Worm (Caenorhabditis elegans): Measurements from ENCODE around the gene nspf-1.
"Not testable (repeated sequence)": the region's sequence is repeated elsewhere in the genome, so short reads cannot be mapped to it uniquely, and the experiment has no call there.

nspf-1 gene

DNA sequence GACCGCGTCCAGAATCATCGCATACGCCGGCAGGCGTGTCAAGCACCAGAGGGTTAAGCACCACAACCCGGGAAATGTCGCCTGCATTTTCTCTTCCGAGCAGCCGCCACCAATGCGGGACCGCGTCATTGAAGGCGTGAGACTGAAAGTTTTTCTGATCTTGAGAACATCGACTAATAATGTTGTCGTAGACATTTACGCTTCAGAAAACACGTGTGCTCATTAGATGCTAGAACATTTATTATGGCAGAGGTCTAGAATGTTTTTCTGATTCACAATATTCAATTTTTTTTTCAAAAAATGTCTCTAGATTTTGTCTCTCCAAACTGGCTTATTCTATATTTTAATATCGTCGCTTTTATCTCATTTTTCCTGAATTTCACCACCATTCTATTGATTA is 30.8 kb upstream of the nspf-1 start, which contains the start of gene sri-47:
sri-47 (plus strand) TSS at position 301 of the 400 bp plus-strand sequence.
- TF ChIP-seq hmg-1.2 (GFP tag; IDR thresholded peaks at IDR 0.05): no peak
- 0 out of 2 replicates have a peak, but pooled peaks have one; percentile 37 for TF ChIP-seq zfh-2 (GFP tag; conservative IDR thresholded peaks at IDR 0.05)

DNA sequence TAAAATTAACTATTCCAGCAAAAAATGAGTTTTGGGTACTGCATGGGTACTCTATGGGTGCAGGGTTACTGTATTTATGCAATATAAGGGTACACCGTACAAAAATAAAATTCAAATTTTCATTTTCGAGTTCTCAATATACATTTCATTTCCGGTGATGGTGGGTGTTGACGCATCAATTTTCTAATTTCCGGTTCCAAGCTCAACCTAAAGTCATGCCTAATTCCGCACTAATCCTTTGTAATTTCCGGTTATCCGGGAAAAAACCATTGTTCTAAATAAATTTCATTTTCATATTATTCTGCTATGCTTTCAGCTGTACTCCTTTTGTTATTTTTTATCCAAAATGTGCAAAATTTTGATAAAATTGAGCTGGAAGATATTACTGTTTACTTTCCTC is 28.1 kb upstream of the nspf-1 start, which contains the start of gene gcy-21:
gcy-21 (plus strand) TSS at position 301 of the 400 bp plus-strand sequence.
- no peak for TF ChIP-seq lag-1 (GFP tag; IDR thresholded peaks at IDR 0.05)
- no peak for TF ChIP-seq nhr-179 (tag; optimal IDR thresholded peaks at IDR 0.05)
- TF ChIP-seq snpc-1.3 (tag; optimal IDR thresholded peaks at IDR 0.05; ENCODE audit: insufficient read depth): no peak
- no peak for TF ChIP-seq Y53G8AR.9 (GFP tag; conservative IDR thresholded peaks at IDR 0.05)
- TF ChIP-seq unc-62 (GFP tag; optimal IDR thresholded peaks at IDR 0.05): no peak

DNA sequence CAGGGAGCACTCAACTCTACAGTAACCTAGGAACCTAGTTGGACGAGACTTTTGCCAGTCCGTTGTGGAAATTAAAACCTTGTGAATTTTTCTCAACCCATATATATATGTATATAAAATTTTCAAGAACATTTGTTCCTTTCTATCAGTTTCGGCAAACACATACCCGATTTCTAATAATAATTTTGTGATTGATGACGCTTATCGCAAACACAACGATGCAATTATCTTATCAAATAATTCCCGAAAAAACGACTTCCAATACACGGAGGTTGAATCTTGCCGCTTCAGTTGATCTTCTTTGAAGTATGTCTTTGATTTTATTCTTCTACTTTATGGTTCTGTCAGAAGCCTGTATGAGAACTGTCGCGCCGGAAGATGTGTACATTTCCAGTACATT is 22.3 kb upstream of the nspf-1 start, which contains the start of gene F22E5.2:
F22E5.2 (plus strand) TSS at position 301 of the 400 bp plus-strand sequence.
- TF ChIP-seq ztf-18 (tag; optimal IDR thresholded peaks at IDR 0.05); mcd-1 (GFP tag; IDR thresholded peaks at IDR 0.05); cebp-2 (GFP tag; IDR thresholded peaks at IDR 0.05): not testable (repeated sequence)

DNA sequence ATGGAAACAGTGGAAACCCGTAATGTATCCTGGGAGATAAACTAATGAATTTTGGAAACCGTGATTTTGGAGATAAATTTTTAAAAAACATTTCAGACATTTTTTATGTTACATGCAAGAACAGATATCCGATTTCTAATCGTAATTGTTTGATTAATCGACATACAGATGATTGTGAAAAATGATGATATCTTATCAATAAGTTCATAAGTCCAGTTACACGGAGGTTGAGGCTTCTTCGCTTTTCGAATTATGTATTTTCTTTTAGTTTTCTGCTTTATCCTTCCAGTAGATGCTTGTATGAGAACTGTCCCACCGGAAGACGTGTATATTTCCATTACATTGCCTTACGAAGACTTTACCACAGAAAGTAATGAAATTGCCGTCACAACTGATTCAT is 21.8 kb upstream of the nspf-1 start, which contains the start of gene F22E5.22:
F22E5.22 (plus strand) TSS at position 301 of the 400 bp plus-strand sequence.
- TF ChIP-seq ccch-3 (GFP tag; optimal IDR thresholded peaks at IDR 0.05) (no peak), B0336.3 (GFP tag; IDR thresholded peaks at IDR 0.05) (no peak), ztf-6 (GFP tag; IDR thresholded peaks at IDR 0.05) (no peak), ekl-4 (GFP tag; IDR thresholded peaks at IDR 0.05) (no peak), snpc-1.1 (tag; optimal IDR thresholded peaks at IDR 0.05; ENCODE audit: insufficient read depth) (no peak), nfya-2 (GFP tag; IDR thresholded peaks at IDR 0.05) (no peak), hsf-1 (GFP tag; IDR thresholded peaks at IDR 0.05) (no peak), tlf-1 (GFP tag; optimal IDR thresholded peaks at IDR 0.05) (no peak), athp-1 (tag; optimal IDR thresholded peaks at IDR 0.05) (no peak)

DNA sequence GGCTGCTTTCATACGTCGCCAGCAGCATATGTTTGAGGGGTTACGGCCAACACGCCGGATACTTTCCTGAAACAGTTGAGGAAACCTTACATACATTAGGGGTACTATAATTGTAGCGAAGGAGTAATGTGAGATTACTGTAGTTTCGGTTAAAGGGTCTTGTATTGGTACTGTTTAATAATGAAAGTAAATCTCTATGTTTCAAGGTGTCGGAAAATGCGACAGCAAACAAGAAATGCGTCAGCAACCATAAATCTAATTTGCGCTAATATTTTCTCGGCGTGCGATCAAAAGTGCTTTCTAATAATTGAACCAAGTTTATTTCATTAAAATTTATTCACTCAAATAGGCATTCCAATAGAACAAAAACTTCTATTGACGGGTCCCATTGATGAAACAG is 15.1 kb upstream of the nspf-1 start, which contains the start of gene sri-57:
sri-57 (minus strand) TSS at position 101 of the 400 bp plus-strand sequence.
- not testable (repeated sequence) for TF ChIP-seq snpc-1.1 (tag; optimal IDR thresholded peaks at IDR 0.05; ENCODE audit: insufficient read depth); cebp-2 (GFP tag; IDR thresholded peaks at IDR 0.05); F55B11.4 (tag; optimal IDR thresholded peaks at IDR 0.05; ENCODE audit: borderline replicate concordance, insufficient read depth)

DNA sequence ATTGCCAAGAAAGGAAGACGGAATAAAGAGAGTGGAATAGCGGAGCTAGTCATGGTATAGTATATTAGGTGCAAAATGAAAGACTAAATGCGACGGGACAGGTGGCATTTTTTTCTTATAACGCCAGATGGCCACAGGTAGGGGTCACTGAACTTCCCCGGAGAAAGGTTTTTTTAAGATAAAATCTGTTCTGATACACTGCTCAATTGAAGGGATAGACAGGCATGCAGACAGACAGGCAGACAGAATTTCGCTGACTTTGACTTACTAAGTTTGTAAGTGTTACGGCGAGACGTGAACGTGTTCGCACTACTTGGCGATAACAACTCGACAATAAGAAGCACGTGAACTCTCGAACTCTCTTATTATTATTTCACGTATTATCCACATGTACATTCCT is 13.9 kb upstream of the nspf-1 start, which contains the start of the genes F22E5.20 and F22E5.1:
F22E5.20 (minus strand) TSS at position 101 of the 400 bp plus-strand sequence.
F22E5.1 (plus strand) TSS at position 242 of the 400 bp plus-strand sequence.
- not testable (repeated sequence) for TF ChIP-seq nhr-179 (tag; optimal IDR thresholded peaks at IDR 0.05); hrde-1 (tag; optimal IDR thresholded peaks at IDR 0.05; ENCODE audit: borderline replicate concordance); athp-1 (tag; optimal IDR thresholded peaks at IDR 0.05)

- TF ChIP-seq ceh-27 (GFP tag; optimal IDR thresholded peaks at IDR 0.05): no peak
- TF ChIP-seq nhr-80 (tag; optimal IDR thresholded peaks at IDR 0.05): peak; percentile 84
- TF ChIP-seq bed-2 (GFP tag; IDR thresholded peaks at IDR 0.05): no peak
- TF ChIP-seq nfya-1 (tag; optimal IDR thresholded peaks at IDR 0.05; ENCODE audit: borderline replicate concordance, insufficient read depth): no peak
- TF ChIP-seq atf-7 (tag; optimal IDR thresholded peaks at IDR 0.05): peak; percentile 36
- no peak for TF ChIP-seq hmg-1.2 (GFP tag; IDR thresholded peaks at IDR 0.05)
- TF ChIP-seq mcd-1 (GFP tag; IDR thresholded peaks at IDR 0.05): no peak
- no peak for TF ChIP-seq sdz-38 (tag; optimal IDR thresholded peaks at IDR 0.05)
- TF ChIP-seq dox-1 (GFP tag; IDR thresholded peaks at IDR 0.05): 0 out of 2 replicates have a peak, but pooled peaks have one; percentile 17
- TF ChIP-seq aptf-2 (GFP tag; conservative IDR thresholded peaks at IDR 0.05): peak; percentile 77
- TF ChIP-seq efl-1 (GFP tag; optimal IDR thresholded peaks at IDR 0.05): peak; percentile 63
- no peak for TF ChIP-seq him-1 (tag; optimal IDR thresholded peaks at IDR 0.05)
- TF ChIP-seq madf-8 (GFP tag; conservative IDR thresholded peaks at IDR 0.05): peak; percentile 62
- TF ChIP-seq die-1 (tag; optimal IDR thresholded peaks at IDR 0.05): no peak
- no peak for TF ChIP-seq tlf-1 (GFP tag; optimal IDR thresholded peaks at IDR 0.05)
- no peak for TF ChIP-seq snpc-4 (GFP tag; optimal IDR thresholded peaks at IDR 0.05)
- peak in 1 of 4 experiments; percentile 36 for TF ChIP-seq snpc-4 (tag; optimal IDR thresholded peaks at IDR 0.05)
Measured at ce11 chrII:2677534-2678168, 9.8 kb upstream of the nspf-1 start, which contains the start of gene F22E5.17. F22E5.17 (plus strand) TSS chrII:2678041.

Measured in whole organism, young adult.